Worm (Caenorhabditis elegans) whole organism, L4 larva: Measurements from ENCODE around the gene mtl-1.

Experiments used
- dmd-6 ChIP-seq: fragments of 200-800 bp; sonication (Bioruptor generic); IDR thresholded peaks from 2 replicates; pipeline ENCODE4 v1.3.6; 2022; ENCODE audit warnings: missing genetic modification reagents, missing genetic modification characterization, missing compliant biosample characterization
- dmd-8 ChIP-seq: fragments of 200-800 bp; sonication (Bioruptor generic); IDR thresholded peaks from 2 replicates; pipeline ENCODE4 v1.3.6; 2022; ENCODE audit warnings: missing genetic modification characterization, missing compliant biosample characterization

ce11 chrV:6691813-6692351, at the start of gene mtl-1:
- TF ChIP-seq dmd-6 = peak; percentile 43; the same call in 1 of the 2 replicates
- TF ChIP-seq dmd-8 (GFP tag; lab: Robert Waterston, UW) = no peak
